Worm (Caenorhabditis elegans): Measurements from ENCODE around the gene nlp-36.

The nlp-36 gene

ce11 chrIII:9523581-9523980, 35.0 kb downstream of the nlp-36 start, which contains the start of gene mrps-23:
TSS of gene mrps-23 (minus strand) at chrIII:9523672.
- no peak for TF ChIP-seq ztf-11 (tag; optimal IDR thresholded peaks at IDR 0.05)
- TF ChIP-seq nhr-76 (tag; optimal IDR thresholded peaks at IDR 0.05): no peak
- TF ChIP-seq tbx-8 (GFP tag; optimal IDR thresholded peaks at IDR 0.05): no peak
- TF ChIP-seq pha-4 (tag; optimal IDR thresholded peaks at IDR 0.05): no peak
- no peak for TF ChIP-seq cnd-1 (tag; optimal IDR thresholded peaks at IDR 0.05)
- TF ChIP-seq ceh-43 (GFP tag; optimal IDR thresholded peaks at IDR 0.05): no peak
- TF ChIP-seq unc-62 (GFP tag; optimal IDR thresholded peaks at IDR 0.05): no peak
- TF ChIP-seq elt-1 (tag; optimal IDR thresholded peaks at IDR 0.05; ENCODE audit: borderline replicate concordance, insufficient read depth): no peak
- no peak for TF ChIP-seq hlh-1 (tag; optimal IDR thresholded peaks at IDR 0.05)
- TF ChIP-seq unc-39 (tag; optimal IDR thresholded peaks at IDR 0.05): no peak
- TF ChIP-seq ham-2 (GFP tag; optimal IDR thresholded peaks at IDR 0.05): no peak
- no peak for TF ChIP-seq unc-120 (tag; optimal IDR thresholded peaks at IDR 0.05; ENCODE audit: poor library complexity, severe bottlenecking)
- peak; percentile 36 for TF ChIP-seq lsy-2 (tag; optimal IDR thresholded peaks at IDR 0.05)
- TF ChIP-seq mep-1 (tag; optimal IDR thresholded peaks at IDR 0.05): peak; percentile 16
- TF ChIP-seq sem-2 (GFP tag; optimal IDR thresholded peaks at IDR 0.05): no peak
- TF ChIP-seq ceh-39 (tag; optimal IDR thresholded peaks at IDR 0.05): no peak
- TF ChIP-seq sptf-1 (tag; optimal IDR thresholded peaks at IDR 0.05): no peak
- TF ChIP-seq elt-3 (tag; optimal IDR thresholded peaks at IDR 0.05): no peak
- peak; percentile 13 for TF ChIP-seq ceh-83 (GFP tag; optimal IDR thresholded peaks at IDR 0.05)
- no peak for TF ChIP-seq mls-2 (tag; optimal IDR thresholded peaks at IDR 0.05)
- no peak for TF ChIP-seq nhr-28 (tag; optimal IDR thresholded peaks at IDR 0.05)
- no peak for TF ChIP-seq nhr-237 (tag; optimal IDR thresholded peaks at IDR 0.05)
- TF ChIP-seq snpc-4 (tag; optimal IDR thresholded peaks at IDR 0.05): no peak
- TF ChIP-seq zip-8 (tag; optimal IDR thresholded peaks at IDR 0.05): no peak

ce11 chrIII:9525252-9525651, 36.7 kb downstream of the nlp-36 start, which contains the start of gene trpp-3:
TSS of gene trpp-3 (plus strand) at chrIII:9525552.
- TF ChIP-seq zip-8 (tag; optimal IDR thresholded peaks at IDR 0.05): no peak

ce11 chrIII:9526851-9527250, 38.3 kb downstream of the nlp-36 start, which contains the start of gene ZK1098.6:
TSS of gene ZK1098.6 (plus strand) at chrIII:9527151.
- TF ChIP-seq hlh-1 (tag; optimal IDR thresholded peaks at IDR 0.05): no peak
- no peak for TF ChIP-seq nhr-2 (tag; optimal IDR thresholded peaks at IDR 0.05)
- no peak for TF ChIP-seq bed-3 (GFP tag; optimal IDR thresholded peaks at IDR 0.05)
- no peak for TF ChIP-seq ceh-43 (GFP tag; optimal IDR thresholded peaks at IDR 0.05)
- no peak for TF ChIP-seq sptf-1 (tag; optimal IDR thresholded peaks at IDR 0.05)
- TF ChIP-seq unc-62 (GFP tag; optimal IDR thresholded peaks at IDR 0.05): no peak
- no peak for TF ChIP-seq lin-32 (GFP tag; optimal IDR thresholded peaks at IDR 0.05)
- no peak for TF ChIP-seq flh-1 (GFP tag; optimal IDR thresholded peaks at IDR 0.05)
- no peak for TF ChIP-seq nhr-76 (tag; optimal IDR thresholded peaks at IDR 0.05)
- no peak for TF ChIP-seq nhr-28 (tag; optimal IDR thresholded peaks at IDR 0.05)
- no peak for TF ChIP-seq elt-3 (tag; optimal IDR thresholded peaks at IDR 0.05)

ce11 chrIII:9528824-9529223, 40.3 kb downstream of the nlp-36 start, which contains the start of gene ZK1098.2:
TSS of gene ZK1098.2 (plus strand) at chrIII:9529159.
- TF ChIP-seq blmp-1 (tag; optimal IDR thresholded peaks at IDR 0.05) (no peak), ces-1 (GFP tag; optimal IDR thresholded peaks at IDR 0.05) (peak; percentile 40), hlh-1 (tag; optimal IDR thresholded peaks at IDR 0.05) (no peak), ham-2 (GFP tag; optimal IDR thresholded peaks at IDR 0.05) (peak; percentile 42), nhr-2 (tag; optimal IDR thresholded peaks at IDR 0.05) (no peak), lin-13 (tag; optimal IDR thresholded peaks at IDR 0.05) (peak; percentile 24), unc-62 (GFP tag; optimal IDR thresholded peaks at IDR 0.05) (no peak), mep-1 (tag; optimal IDR thresholded peaks at IDR 0.05) (peak; percentile 49), nhr-28 (tag; optimal IDR thresholded peaks at IDR 0.05) (no peak), mab-5 (tag; optimal IDR thresholded peaks at IDR 0.05) (no peak), M03D4.4 (tag; optimal IDR thresholded peaks at IDR 0.05) (peak; percentile 33)

- no peak for TF ChIP-seq unc-120 (tag; optimal IDR thresholded peaks at IDR 0.05; ENCODE audit: poor library complexity, severe bottlenecking)
- no peak for TF ChIP-seq drap-1 (GFP tag; optimal IDR thresholded peaks at IDR 0.05)
- TF ChIP-seq mls-2 (tag; optimal IDR thresholded peaks at IDR 0.05): no peak
- no peak for TF ChIP-seq bed-3 (GFP tag; optimal IDR thresholded peaks at IDR 0.05)
- no peak for TF ChIP-seq mep-1 (tag; optimal IDR thresholded peaks at IDR 0.05)
- TF ChIP-seq ces-1 (GFP tag; optimal IDR thresholded peaks at IDR 0.05): peak; percentile 65
- peak; percentile 73 for TF ChIP-seq ceh-39 (tag; optimal IDR thresholded peaks at IDR 0.05)
Measured at ce11 chrIII:9538655-9539155, 50.2 kb downstream of the nlp-36 start, which contains the start of gene ZK1098.3. TSS of gene ZK1098.3 (minus strand) at chrIII:9538705.

All from whole organism, mixed stage, embryonic.